Worm (Caenorhabditis elegans) whole organism, midembryonic: ENCODE data around the gene emc-6.

ENCODE experiments used
- klf-2 ChIP-seq: fragments of 200-800 bp; sonication (Bioruptor generic); conservative IDR thresholded peaks from 2 replicates; pipeline ENCODE4 v1.3.6; 2022; ENCODE audit warnings: missing genetic modification reagents, missing genetic modification characterization, missing compliant biosample characterization
- tab-1 ChIP-seq: fragments of 200-800 bp; sonication (Bioruptor generic); IDR thresholded peaks from 2 replicates; pipeline ENCODE4 v1.3.6; 2022; ENCODE audit warnings: missing genetic modification characterization, missing compliant biosample characterization
- ztf-23 ChIP-seq: fragments of 200-800 bp; sonication (Bioruptor generic); IDR thresholded peaks from 2 replicates; pipeline ENCODE4 v1.3.6; 2022; ENCODE audit warnings: missing genetic modification reagents, missing genetic modification characterization, missing compliant biosample characterization

ce11 chrIV:7723555-7723954 is 14.0 kb upstream of the emc-6 start:
- TF ChIP-seq tab-1: no peak
- TF ChIP-seq ztf-23: no peak
- no peak for TF ChIP-seq klf-2 (GFP tag; lab: Robert Waterston, UW)
